Fruit fly (Drosophila melanogaster): ENCODE data around the gene CG14546.

CG14546 gene

dm6 chr3R:25968486-25968885, 46.1 kb upstream of the CG14546 start (continued):
- TF ChIP-seq CG7372 (GFP tag; IDR thresholded peaks at IDR 0.05) (peak; percentile 31; the same call in 1 of the 2 replicates), h (optimal IDR thresholded peaks at IDR 0.05) (no peak), CG8281 (tag; optimal IDR thresholded peaks at IDR 0.05) (no peak), Fer1 (GFP tag; optimal IDR thresholded peaks at IDR 0.05) (peak; percentile 70), CG10959 (GFP tag; IDR thresholded peaks at IDR 0.05) (no peak), fd3F (GFP tag; optimal IDR thresholded peaks at IDR 0.05) (no peak), insv (GFP tag; optimal IDR thresholded peaks at IDR 0.05) (no peak), tll (GFP tag; optimal IDR thresholded peaks at IDR 0.05) (no peak), dpn (GFP tag; optimal IDR thresholded peaks at IDR 0.05) (peak in 1 of 2 experiments; percentile 7), CG17829 (tag; optimal IDR thresholded peaks at IDR 0.05) (no peak), CG15514 (GFP tag; optimal IDR thresholded peaks at IDR 0.05) (peak; percentile 35), nom (GFP tag; optimal IDR thresholded peaks at IDR 0.05) (no peak), CG7928 (GFP tag; optimal IDR thresholded peaks at IDR 0.05) (no peak), yki (optimal IDR thresholded peaks at IDR 0.05) (no peak), Hmr (GFP tag; optimal IDR thresholded peaks at IDR 0.05) (peak; percentile 74), CG11398 (GFP tag; optimal IDR thresholded peaks at IDR 0.05) (no peak), CG13296 (GFP tag; optimal IDR thresholded peaks at IDR 0.05) (peak; percentile 1), btn (GFP tag; optimal IDR thresholded peaks at IDR 0.05) (no peak), CG7556 (GFP tag; optimal IDR thresholded peaks at IDR 0.05) (peak; percentile 58), luna (GFP tag; optimal IDR thresholded peaks at IDR 0.05) (no peak), sqz (GFP tag; optimal IDR thresholded peaks at IDR 0.05) (no peak), CG6175 (GFP tag; IDR thresholded peaks at IDR 0.05) (no peak), CG3407 (GFP tag; optimal IDR thresholded peaks at IDR 0.05) (no peak), ase (GFP tag; IDR thresholded peaks at IDR 0.05) (no peak), onecut (GFP tag; IDR thresholded peaks at IDR 0.05) (no peak), ERR (GFP tag; optimal IDR thresholded peaks at IDR 0.05) (no peak), Sox100B (GFP tag; optimal IDR thresholded peaks at IDR 0.05) (no peak), Atf6 (GFP tag; IDR thresholded peaks at IDR 0.05) (0 out of 2 replicates have a peak, but pooled peaks have one; percentile 23), Usf (GFP tag; optimal IDR thresholded peaks at IDR 0.05) (no peak), CG32772 (GFP tag; IDR thresholded peaks at IDR 0.05) (no peak), CG7786 (GFP tag; optimal IDR thresholded peaks at IDR 0.05) (no peak), ftz-f1 (GFP tag; optimal IDR thresholded peaks at IDR 0.05) (no peak), lilli (GFP tag; optimal IDR thresholded peaks at IDR 0.05) (peak; percentile 43), Eip74EF (GFP tag; optimal IDR thresholded peaks at IDR 0.05) (no peak), gce (GFP tag; IDR thresholded peaks at IDR 0.05) (no peak), CG11093 (GFP tag; IDR thresholded peaks at IDR 0.05) (no peak), sens-2 (GFP tag; IDR thresholded peaks at IDR 0.05) (no peak), crol (GFP tag; IDR thresholded peaks at IDR 0.05) (no peak), mld (GFP tag; IDR thresholded peaks at IDR 0.05; ENCODE audit: partially characterized antibody) (no peak), unc-4 (GFP tag; IDR thresholded peaks at IDR 0.05; ENCODE audit: partially characterized antibody) (no peak), cg (GFP tag; optimal IDR thresholded peaks at IDR 0.05) (no peak), mam (GFP tag; optimal IDR thresholded peaks at IDR 0.05) (peak; percentile 41), wdn (GFP tag; IDR thresholded peaks at IDR 0.05) (peak; percentile 30; the same call in 1 of the 2 replicates), Meics (GFP tag; optimal IDR thresholded peaks at IDR 0.05) (peak; percentile 62), org-1 (GFP tag; optimal IDR thresholded peaks at IDR 0.05) (peak; percentile 12), bowl (GFP tag; IDR thresholded peaks at IDR 0.05) (no peak), CG3995 (GFP tag; optimal IDR thresholded peaks at IDR 0.05) (no peak), hkb (optimal IDR thresholded peaks at IDR 0.05) (no peak), hkb (GFP tag; IDR thresholded peaks at IDR 0.05) (peak; percentile 52), CG11695 (GFP tag; IDR thresholded peaks at IDR 0.05) (no peak), br (optimal IDR thresholded peaks at IDR 0.05) (no peak), CG18764 (GFP tag; optimal IDR thresholded peaks at IDR 0.05) (no peak), CG14014 (GFP tag; IDR thresholded peaks at IDR 0.05) (peak; percentile 69; the same call in 1 of the 2 replicates)

Measured in whole organism, embryonic.